Worm (Caenorhabditis elegans) whole organism, late embryonic: ENCODE results near the gene C06H5.12.

Experiments used
- dmd-4 ChIP-seq: sonication (generic microtip); optimal IDR thresholded peaks from 2 replicates; lab custom pipeline; 2016; ENCODE audit warnings: borderline replicate concordance, missing genetic modification characterization, missing compliant biosample characterization
- elt-2 ChIP-seq: sonication (generic microtip); optimal IDR thresholded peaks from 2 replicates; lab custom pipeline; 2016; ENCODE audit warnings: missing genetic modification reagents, missing genetic modification characterization, missing compliant biosample characterization
- fkh-10 ChIP-seq: fragments of 150-350 bp; optimal IDR thresholded peaks from 2 replicates; lab custom pipeline; 2014; ENCODE audit warnings: missing biosample characterization, missing genetic modification reagents, missing genetic modification characterization
- hlh-15 ChIP-seq: sonication (generic microtip); optimal IDR thresholded peaks from 2 replicates; lab custom pipeline; 2016; ENCODE audit warnings: missing genetic modification characterization, missing compliant biosample characterization
- hlh-6 ChIP-seq: sonication (generic microtip); optimal IDR thresholded peaks from 2 replicates; lab custom pipeline; 2016; ENCODE audit warnings: missing genotype, missing genetic modification characterization, missing compliant biosample characterization
- madf-2 ChIP-seq: sonication (generic microtip); optimal IDR thresholded peaks from 2 replicates; lab custom pipeline; 2017; ENCODE audit warnings: missing genetic modification characterization, missing compliant biosample characterization
- ref-2 ChIP-seq: sonication (generic microtip); optimal IDR thresholded peaks from 2 replicates; lab custom pipeline; 2016; ENCODE audit warnings: missing genetic modification characterization, missing compliant biosample characterization
- sox-4 ChIP-seq: sonication (generic microtip); optimal IDR thresholded peaks from 2 replicates; lab custom pipeline; 2017; ENCODE audit warnings: mild to moderate bottlenecking, missing genetic modification characterization, inconsistent platforms, missing compliant biosample characterization

ce11 chrV:17935857-17936256, 41.3 kb downstream of the C06H5.12 start:
- TF ChIP-seq ref-2 (tag; lab: Kevin White, UChicago) (no peak), dmd-4 (tag; lab: Kevin White, UChicago) (no peak), fkh-10 (no peak), hlh-6 (tag; lab: Kevin White, UChicago) (no peak), elt-2 (tag; lab: Kevin White, UChicago) (no peak), hlh-15 (tag; lab: Kevin White, UChicago) (no peak), madf-2 (no peak), sox-4 (no peak)
